Fruit fly (Drosophila melanogaster) whole organism, embryonic: ENCODE data around the gene LSm7.
A peak's percentile ranks its signal among the peaks of the same experiment; 100 is the strongest.

Source experiments
- Ada2b ChIP-seq: fragments of 200-800 bp; sonication (Bioruptor generic); IDR thresholded peaks from 2 replicates; pipeline ENCODE4 v1.3.6; 2022; ENCODE audit warnings: missing biosample characterization, missing genetic modification characterization
- Aef1 ChIP-seq: fragments of 200-800 bp; sonication (Bioruptor generic); IDR thresholded peaks from 3 replicates; pipeline ENCODE4 v1.3.6; 2022; ENCODE audit warnings: missing biosample characterization, missing genetic modification characterization
- CG10979 ChIP-seq: fragments of 200-800 bp; sonication (Bioruptor generic); optimal IDR thresholded peaks from 2 replicates; lab custom pipeline; 2018; ENCODE audit warnings: missing biosample characterization, mild to moderate bottlenecking, missing genetic modification characterization, moderate library complexity
- CG13424 ChIP-seq: fragments of 200-800 bp; sonication (Bioruptor generic); optimal IDR thresholded peaks from 2 replicates; lab custom pipeline; 2019; ENCODE audit warnings: missing biosample characterization, mild to moderate bottlenecking, missing genetic modification characterization, moderate library complexity
- CG13775 ChIP-seq: fragments of 200-800 bp; sonication (Bioruptor generic); optimal IDR thresholded peaks from 3 replicates; lab custom pipeline; 2017; ENCODE audit warnings: missing biosample characterization, mild to moderate bottlenecking, missing genetic modification characterization
- CG14667 ChIP-seq: fragments of 200-800 bp; sonication (Bioruptor generic); IDR thresholded peaks from 2 replicates; pipeline ENCODE4 v1.3.6; 2022; ENCODE audit warnings: missing biosample characterization, missing genetic modification characterization
- CG15696 ChIP-seq: fragments of 200-800 bp; sonication (Bioruptor generic); optimal IDR thresholded peaks from 2 replicates; lab custom pipeline; 2019; ENCODE audit warnings: missing biosample characterization, mild to moderate bottlenecking, missing genetic modification characterization, moderate library complexity
- CG16779 ChIP-seq: fragments of 200-800 bp; sonication (Bioruptor generic); IDR thresholded peaks from 2 replicates; pipeline ENCODE4 v1.3.6; 2022; ENCODE audit warnings: missing biosample characterization, missing genetic modification characterization
- CG17186 ChIP-seq: fragments of 200-800 bp; sonication (Bioruptor generic); optimal IDR thresholded peaks from 3 replicates; lab custom pipeline; 2017; ENCODE audit warnings: missing biosample characterization, missing genetic modification reagents, missing genetic modification characterization
- CG17829 ChIP-seq: fragments of 200-800 bp; optimal IDR thresholded peaks from 2 replicates; lab custom pipeline; 2019; ENCODE audit warnings: missing biosample characterization, mild to moderate bottlenecking, missing genetic modification characterization, moderate library complexity
- CG17912 ChIP-seq: fragments of 200-800 bp; sonication (Bioruptor generic); optimal IDR thresholded peaks from 2 replicates; lab custom pipeline; 2018; ENCODE audit warnings: missing biosample characterization, mild to moderate bottlenecking, missing genetic modification characterization
- CG18262 ChIP-seq: fragments of 200-800 bp; optimal IDR thresholded peaks from 3 replicates; lab custom pipeline; 2019; ENCODE audit warnings: missing biosample characterization, mild to moderate bottlenecking, missing genetic modification characterization, moderate library complexity
- CG18619 ChIP-seq: fragments of 200-800 bp; sonication (Bioruptor generic); optimal IDR thresholded peaks from 3 replicates; lab custom pipeline; 2017; ENCODE audit warnings: missing biosample characterization, mild to moderate bottlenecking, missing genetic modification characterization
- CG30020 ChIP-seq: fragments of 200-800 bp; optimal IDR thresholded peaks from 2 replicates; lab custom pipeline; 2019; ENCODE audit warnings: missing biosample characterization, mild to moderate bottlenecking, missing genetic modification characterization, moderate library complexity
- CG33213 ChIP-seq: fragments of 200-800 bp; sonication (Bioruptor generic); optimal IDR thresholded peaks from 3 replicates; lab custom pipeline; 2016; ENCODE audit warnings: missing biosample characterization, missing genetic modification characterization
- CG34224 ChIP-seq: fragments of 200-800 bp; sonication (Bioruptor generic); IDR thresholded peaks from 3 replicates; pipeline ENCODE4 v1.3.6; 2022; ENCODE audit warnings: missing biosample characterization, missing genetic modification characterization; ENCODE audit not compliant: partially characterized antibody
- CG5953 ChIP-seq: fragments of 200-800 bp; sonication (Bioruptor generic); IDR thresholded peaks from 2 replicates; pipeline ENCODE4 v1.3.6; 2022; ENCODE audit warnings: missing biosample characterization, missing genetic modification characterization
- CG6254 ChIP-seq: fragments of 200-800 bp; sonication (Bioruptor generic); optimal IDR thresholded peaks from 3 replicates; lab custom pipeline; 2017; ENCODE audit warnings: mild to moderate bottlenecking, missing biosample characterization, missing genetic modification reagents, missing genetic modification characterization
- Camta ChIP-seq: fragments of 200-800 bp; sonication (Bioruptor generic); optimal IDR thresholded peaks from 2 replicates; lab custom pipeline; 2016; ENCODE audit warnings: missing biosample characterization, missing genetic modification characterization
- CkIIα-i1 ChIP-seq: fragments of 200-800 bp; sonication (Bioruptor generic); IDR thresholded peaks from 2 replicates; pipeline ENCODE4 v1.3.6; 2022; ENCODE audit warnings: missing biosample characterization, missing genetic modification characterization
- Dll ChIP-seq: fragments of 200-800 bp; sonication (Bioruptor generic); IDR thresholded peaks from 4 replicates; pipeline ENCODE4 v1.3.6; 2022; ENCODE audit warnings: missing biosample characterization, missing genetic modification characterization; ENCODE audit not compliant: partially characterized antibody
- Ets97D ChIP-seq: fragments of 200-800 bp; sonication (Bioruptor generic); optimal IDR thresholded peaks from 3 replicates; lab custom pipeline; 2016; ENCODE audit warnings: missing biosample characterization, missing genetic modification characterization
- HHEX ChIP-seq: fragments of 200-800 bp; sonication (Bioruptor generic); optimal IDR thresholded peaks from 3 replicates; lab custom pipeline; 2017; ENCODE audit warnings: missing biosample characterization, mild to moderate bottlenecking, missing genetic modification characterization, missing genetic modification reagents
- Hr51 ChIP-seq, 2 experiments: fragments of 200-800 bp; sonication (Bioruptor generic); optimal IDR thresholded peaks; 2 replicates in 1 of 2; 3 replicates in 1 of 2; lab custom pipeline; 2016 to 2018; ENCODE audit warnings: missing biosample characterization in 2 of 2, missing genetic modification characterization in 2 of 2, mild to moderate bottlenecking in 1 of 2, moderate library complexity in 1 of 2
- Jarid2 ChIP-seq: fragments of 200-800 bp; sonication (Bioruptor generic); optimal IDR thresholded peaks from 3 replicates; lab custom pipeline; 2017; ENCODE audit warnings: mild to moderate bottlenecking, missing biosample characterization, missing genetic modification reagents, missing genetic modification characterization
- MESR4 ChIP-seq: fragments of 200-800 bp; sonication (Bioruptor generic); optimal IDR thresholded peaks from 2 replicates; lab custom pipeline; 2018; ENCODE audit warnings: missing biosample characterization, mild to moderate bottlenecking, missing genetic modification characterization, moderate library complexity
- Med ChIP-seq: fragments of 200-800 bp; sonication (Bioruptor generic); peaks from one replicate; lab custom pipeline; 2016; ENCODE audit warnings: missing biosample characterization, missing genetic modification characterization, mild to moderate bottlenecking, inconsistent platforms, moderate library complexity
- Oaz ChIP-seq: fragments of 200-800 bp; sonication (Bioruptor generic); IDR thresholded peaks from 2 replicates; pipeline ENCODE4 v1.3.6; 2022; ENCODE audit warnings: missing biosample characterization, missing genetic modification characterization
- Oli ChIP-seq: fragments of 200-800 bp; sonication (Bioruptor generic); optimal IDR thresholded peaks from 2 replicates; lab custom pipeline; 2018; ENCODE audit warnings: missing biosample characterization, mild to moderate bottlenecking, missing genetic modification characterization, moderate library complexity
- Pdp1 ChIP-seq, 2 experiments: fragments of 200-800 bp; sonication (Bioruptor generic); optimal IDR thresholded peaks; 3 replicates each; lab custom pipeline; 2016; ENCODE audit warnings: missing biosample characterization in 2 of 2, missing genetic modification characterization in 2 of 2, mild to moderate bottlenecking in 1 of 2, moderate library complexity in 1 of 2
- Sry-δ ChIP-seq: fragments of 200-800 bp; sonication (Bioruptor generic); optimal IDR thresholded peaks from 2 replicates; lab custom pipeline; 2016; ENCODE audit warnings: missing biosample characterization, missing genetic modification characterization
- Xrp1 ChIP-seq: fragments of 200-800 bp; sonication (Bioruptor generic); IDR thresholded peaks from 2 replicates; pipeline ENCODE4 v1.3.6; 2022; ENCODE audit warnings: missing biosample characterization, missing genetic modification characterization
- az2 ChIP-seq: fragments of 200-800 bp; sonication (Bioruptor generic); optimal IDR thresholded peaks from 3 replicates; lab custom pipeline; 2016; ENCODE audit warnings: missing biosample characterization, missing genetic modification characterization
- btn ChIP-seq: fragments of 200-800 bp; sonication (Bioruptor generic); optimal IDR thresholded peaks from 2 replicates; lab custom pipeline; 2016; ENCODE audit warnings: missing biosample characterization, missing genetic modification characterization
- chinmo ChIP-seq: fragments of 200-800 bp; sonication (Bioruptor generic); IDR thresholded peaks from 4 replicates; pipeline ENCODE4 v1.3.6; 2022; ENCODE audit warnings: missing biosample characterization, missing genetic modification characterization; ENCODE audit not compliant: partially characterized antibody
- da ChIP-seq: fragments of 200-800 bp; sonication (Bioruptor generic); optimal IDR thresholded peaks from 2 replicates; lab custom pipeline; 2016; ENCODE audit warnings: missing biosample characterization, missing genetic modification characterization
- fd102C ChIP-seq: fragments of 200-800 bp; sonication (Bioruptor generic); optimal IDR thresholded peaks from 2 replicates; lab custom pipeline; 2018; ENCODE audit warnings: missing biosample characterization, mild to moderate bottlenecking, missing genetic modification characterization, moderate library complexity
- ftz-f1 ChIP-seq: fragments of 200-800 bp; sonication (Bioruptor generic); optimal IDR thresholded peaks from 2 replicates; lab custom pipeline; 2016; ENCODE audit warnings: missing biosample characterization, missing genetic modification characterization
- gsb ChIP-seq: fragments of 200-800 bp; sonication (Bioruptor generic); IDR thresholded peaks from 2 replicates; pipeline ENCODE4 v1.3.6; 2022; ENCODE audit warnings: missing biosample characterization, missing genetic modification characterization
- hb ChIP-seq: fragments of 200-800 bp; sonication (Bioruptor generic); IDR thresholded peaks from 3 replicates; pipeline ENCODE4 v1.3.6; 2022; ENCODE audit warnings: missing biosample characterization, missing genetic modification characterization; ENCODE audit not compliant: partially characterized antibody
- hbn ChIP-seq: fragments of 200-800 bp; sonication (Bioruptor generic); IDR thresholded peaks from 2 replicates; pipeline ENCODE4 v1.3.6; 2022; ENCODE audit warnings: missing biosample characterization, missing genetic modification characterization; ENCODE audit not compliant: partially characterized antibody
- lola ChIP-seq, 3 experiments: fragments of >200 bp in 2 of 3; fragments of 200-800 bp in 1 of 3; sonication (Bioruptor generic) in 1 of 3; optimal IDR thresholded peaks; 2 replicates each; lab custom pipeline; 2017 to 2019; ENCODE audit warnings: missing biosample characterization in 3 of 3, missing genetic modification characterization in 3 of 3, mild to moderate bottlenecking in 1 of 3, moderate library complexity in 1 of 3
- sens ChIP-seq: fragments of 200-800 bp; sonication (Bioruptor generic); peaks from one replicate; lab custom pipeline; 2016; ENCODE audit warnings: missing biosample characterization, missing genetic modification characterization
- shn ChIP-seq: fragments of 200-800 bp; sonication (Bioruptor generic); optimal IDR thresholded peaks from 3 replicates; lab custom pipeline; 2016; ENCODE audit warnings: missing biosample characterization, missing genetic modification characterization
- sna ChIP-seq: fragments of 200-800 bp; sonication (Bioruptor generic); IDR thresholded peaks from 2 replicates; pipeline ENCODE4 v1.3.6; 2022; ENCODE audit warnings: missing biosample characterization, missing genetic modification characterization; ENCODE audit not compliant: partially characterized antibody
- stwl ChIP-seq: fragments of 200-800 bp; sonication (Bioruptor generic); optimal IDR thresholded peaks from 3 replicates; lab custom pipeline; 2018; ENCODE audit warnings: missing biosample characterization, mild to moderate bottlenecking, missing genetic modification characterization, moderate library complexity
- sug ChIP-seq: fragments of 200-800 bp; optimal IDR thresholded peaks from 2 replicates; lab custom pipeline; 2019; ENCODE audit warnings: missing biosample characterization, mild to moderate bottlenecking, missing genetic modification characterization, moderate library complexity

LSm7 gene

DNA sequence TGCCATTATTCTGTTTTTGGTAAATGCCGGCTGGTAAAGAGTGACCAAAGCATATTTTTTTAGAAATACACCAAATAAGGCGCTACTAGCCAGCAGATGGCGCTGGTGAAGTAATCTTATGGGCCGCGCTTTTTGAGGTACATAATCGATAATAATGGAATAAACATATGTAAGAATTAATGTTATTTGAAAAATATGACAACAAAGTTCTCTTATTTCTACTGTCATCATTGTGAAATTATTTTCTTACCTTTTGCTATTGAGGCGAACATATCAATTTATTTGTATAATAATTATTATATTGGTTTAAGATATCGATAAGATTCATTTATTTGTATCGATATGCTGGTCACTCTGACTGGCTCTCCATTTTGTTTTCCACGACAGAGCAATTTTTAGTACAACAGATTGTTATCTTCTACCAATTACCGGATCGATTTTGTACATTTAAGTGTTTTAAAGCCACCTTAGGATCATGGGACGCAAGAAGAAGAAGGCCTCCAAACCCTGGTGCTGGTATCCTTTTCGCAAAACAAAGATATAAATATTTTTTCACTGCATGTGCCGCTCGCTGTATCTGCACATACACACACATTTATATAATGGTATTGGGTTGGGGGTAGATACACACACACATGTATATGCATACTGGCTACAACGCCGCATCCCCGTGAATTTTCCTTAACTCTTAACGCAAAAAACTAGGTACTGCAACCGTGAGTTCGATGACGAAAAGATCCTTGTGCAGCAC is at the start of gene LSm7, which contains the start of gene BuGZ (continued):
- TF ChIP-seq da (no peak), chinmo (GFP tag; lab: Robert Waterston, UW) (0 out of 4 replicates have a peak, but pooled peaks have one; percentile 38), stwl (tag; lab: Kevin White, UChicago) (peak; percentile 86), sna (peak; percentile 63; the same call in 1 of the 2 replicates), CG5953 (GFP tag; lab: Robert Waterston, UW) (0 out of 2 replicates have a peak, but pooled peaks have one; percentile 11), Med (GFP tag; lab: Kevin White, UChicago) (peak; percentile 90), CG17829 (tag; lab: Kevin White, UChicago) (peak; percentile 60), btn (GFP tag; lab: Kevin White, UChicago) (no peak), CG18619 (GFP tag; lab: Kevin White, UChicago) (peak; percentile 24), CG15696 (tag; lab: Kevin White, UChicago) (peak; percentile 41), Pdp1 (GFP tag; optimal IDR thresholded peaks at IDR 0.05; lab: Kevin White, UChicago) (peak; percentile 14 to 77), CG30020 (tag; lab: Kevin White, UChicago) (peak; percentile 63), gsb (GFP tag; lab: Robert Waterston, UW) (no peak), Jarid2 (GFP tag; lab: Kevin White, UChicago) (no peak), CG10979 (tag; lab: Kevin White, UChicago) (peak; percentile 55), Aef1 (no peak), CkIIα-i1 (no peak), CG17186 (GFP tag; lab: Kevin White, UChicago) (peak; percentile 83), Sry-δ (GFP tag; lab: Kevin White, UChicago) (peak; percentile 63), Dll (GFP tag; lab: Robert Waterston, UW) (peak; percentile 78), hbn (peak; percentile 55; the same call in 1 of the 2 replicates), CG33213 (GFP tag; lab: Kevin White, UChicago) (peak; percentile 58), CG18262 (tag; lab: Kevin White, UChicago) (peak; percentile 63), Camta (GFP tag; lab: Kevin White, UChicago) (peak; percentile 25), MESR4 (peak; percentile 98), Ada2b (GFP tag; lab: Robert Waterston, UW) (no peak), lola (GFP tag; optimal IDR thresholded peaks at IDR 0.05; lab: Kevin White, UChicago) (peak in 1 of 3 experiments; percentile 33), sug (tag; lab: Kevin White, UChicago) (peak; percentile 53), CG17912 (GFP tag; lab: Kevin White, UChicago) (peak; percentile 74), Xrp1 (peak; percentile 31; the same call in 1 of the 2 replicates), fd102C (GFP tag; lab: Kevin White, UChicago) (peak; percentile 35), az2 (peak; percentile 37), CG16779 (GFP tag; lab: Robert Waterston, UW) (no peak), CG13775 (GFP tag; lab: Kevin White, UChicago) (peak; percentile 65), sens (GFP tag; lab: Kevin White, UChicago) (peak; percentile 76), Ets97D (GFP tag; lab: Kevin White, UChicago) (peak; percentile 31), CG14667 (GFP tag; lab: Robert Waterston, UW) (no peak), Oli (no peak), CG6254 (GFP tag; lab: Kevin White, UChicago) (peak; percentile 19), Oaz (GFP tag; lab: Robert Waterston, UW) (no peak), shn (GFP tag; lab: Kevin White, UChicago) (no peak), CG13424 (tag; lab: Kevin White, UChicago) (peak; percentile 57), hb (GFP tag; lab: Robert Waterston, UW) (no peak), HHEX (peak; percentile 40), Hr51 (GFP tag; optimal IDR thresholded peaks at IDR 0.05; lab: Kevin White, UChicago) (peak in 1 of 2 experiments; percentile 10), ftz-f1 (GFP tag; lab: Kevin White, UChicago) (no peak), CG34224 (peak; percentile 42; the same call in 2 of the 3 replicates)
